Fruit fly (Drosophila melanogaster): Measurements from ENCODE around the gene CG4360.
A peak's percentile ranks its signal among the peaks of the same experiment; 100 is the strongest.

The CG4360 gene

DNA sequence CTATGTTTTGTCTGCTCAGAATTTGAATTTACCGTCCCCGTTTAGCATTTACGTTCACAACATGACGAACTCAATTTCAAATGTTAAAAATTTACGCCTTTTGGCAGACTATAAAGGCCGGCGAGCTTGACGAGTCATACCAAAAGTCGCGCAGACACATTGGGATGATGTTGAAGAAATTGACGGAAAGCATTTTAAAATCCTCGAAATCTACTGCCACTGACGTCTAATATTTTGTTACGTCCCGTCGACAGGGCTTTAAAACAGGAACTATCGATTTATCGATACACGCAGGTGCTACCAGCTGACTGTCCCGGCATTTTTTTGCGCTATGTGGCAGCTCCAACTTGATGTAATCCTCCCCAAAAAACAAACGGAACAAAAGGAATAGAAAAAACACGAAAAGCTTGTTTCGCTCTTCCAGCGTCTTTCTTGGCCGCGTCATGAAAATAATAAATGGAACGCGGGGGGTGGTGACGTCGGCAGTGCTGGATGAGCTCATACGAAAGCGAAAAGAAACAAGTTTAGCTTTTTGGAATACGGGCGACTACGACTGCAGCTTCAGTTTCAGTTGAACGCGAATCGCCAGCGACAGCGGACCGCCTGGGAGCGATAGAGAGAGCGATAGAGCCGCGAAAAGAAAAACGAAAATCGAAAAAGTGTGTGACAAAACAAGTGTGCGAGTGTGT is 18.7 kb downstream of the CG4360 start, which contains the start of gene Orp8 (continued):
- TF ChIP-seq dac (GFP tag; optimal IDR thresholded peaks at IDR 0.05): peak; percentile 37
- peak; percentile 42 for TF ChIP-seq CG10669 (GFP tag; optimal IDR thresholded peaks at IDR 0.05)
- no peak for TF ChIP-seq CG6792 (GFP tag; optimal IDR thresholded peaks at IDR 0.05)
- peak; percentile 41 for TF ChIP-seq Eip75B (GFP tag; optimal IDR thresholded peaks at IDR 0.05)
- peak; percentile 87 for TF ChIP-seq CG6276 (GFP tag; optimal IDR thresholded peaks at IDR 0.05)
- TF ChIP-seq topi (GFP tag; optimal IDR thresholded peaks at IDR 0.05): peak; percentile 36
- TF ChIP-seq net (GFP tag; optimal IDR thresholded peaks at IDR 0.05): peak; percentile 69
- TF ChIP-seq acj6 (GFP tag; optimal IDR thresholded peaks at IDR 0.05): no peak
- TF ChIP-seq svp (GFP tag): no peak
- peak in 1 of 2 experiments; percentile 42 for TF ChIP-seq salr (GFP tag; optimal IDR thresholded peaks at IDR 0.05)
- TF ChIP-seq Lpt (GFP tag; optimal IDR thresholded peaks at IDR 0.05): peak; percentile 88
- peak; percentile 75 for TF ChIP-seq CG9139 (GFP tag; optimal IDR thresholded peaks at IDR 0.05)
- peak; percentile 43 for TF ChIP-seq spab (GFP tag; optimal IDR thresholded peaks at IDR 0.05)
- TF ChIP-seq pdm3 (GFP tag; optimal IDR thresholded peaks at IDR 0.05): no peak
- TF ChIP-seq CG11294 (GFP tag; IDR thresholded peaks at IDR 0.05): peak; percentile 49; the same call in 1 of the 2 replicates
- peak; percentile 49 for TF ChIP-seq CG6808 (GFP tag; optimal IDR thresholded peaks at IDR 0.05)
- TF ChIP-seq Eip78C (GFP tag): peak; percentile 90
- TF ChIP-seq CG15336 (GFP tag; IDR thresholded peaks at IDR 0.05): peak; percentile 84
- no peak for TF ChIP-seq OdsH (GFP tag; optimal IDR thresholded peaks at IDR 0.05)
- TF ChIP-seq CG6163 (GFP tag; IDR thresholded peaks at IDR 0.05): peak; percentile 89; the same call in 2 of the 3 replicates
- no peak for TF ChIP-seq CG31627 (GFP tag; optimal IDR thresholded peaks at IDR 0.05)
- peak; percentile 73 to 75 for TF ChIP-seq ss (GFP tag; optimal IDR thresholded peaks at IDR 0.05)
- TF ChIP-seq CG32006 (GFP tag; optimal IDR thresholded peaks at IDR 0.05): peak; percentile 31
- peak; percentile 73 for TF ChIP-seq CG3919 (GFP tag; optimal IDR thresholded peaks at IDR 0.05)
- peak; percentile 24 for TF ChIP-seq CG34406 (GFP tag; optimal IDR thresholded peaks at IDR 0.05)
- peak; percentile 99 for TF ChIP-seq Blimp-1 (GFP tag; optimal IDR thresholded peaks at IDR 0.05)
- peak; percentile 51 for TF ChIP-seq fkh (GFP tag; optimal IDR thresholded peaks at IDR 0.05)
- no peak for TF ChIP-seq CG11762 (GFP tag; optimal IDR thresholded peaks at IDR 0.05; ENCODE audit: insufficient read depth)
- no peak for TF ChIP-seq cyc (GFP tag; optimal IDR thresholded peaks at IDR 0.05)
- no peak for TF ChIP-seq CG4318 (GFP tag; optimal IDR thresholded peaks at IDR 0.05)
- peak; percentile 43 for TF ChIP-seq Gug (GFP tag; IDR thresholded peaks at IDR 0.05)
- peak; percentile 39 for TF ChIP-seq CG8632 (GFP tag; optimal IDR thresholded peaks at IDR 0.05)
- peak; percentile 76 for TF ChIP-seq Eip93F (GFP tag; optimal IDR thresholded peaks at IDR 0.05)
- TF ChIP-seq Sox102F (GFP tag; optimal IDR thresholded peaks at IDR 0.05): peak; percentile 86
- peak; percentile 19 for TF ChIP-seq CG3032 (tag; optimal IDR thresholded peaks at IDR 0.05)
- peak; percentile 55 for TF ChIP-seq CG1621 (tag; optimal IDR thresholded peaks at IDR 0.05)
- peak; percentile 26 for TF ChIP-seq achi (GFP tag; optimal IDR thresholded peaks at IDR 0.05)
- TF ChIP-seq vri (GFP tag; optimal IDR thresholded peaks at IDR 0.05): peak; percentile 98
- TF ChIP-seq Ets21C (GFP tag; optimal IDR thresholded peaks at IDR 0.05): no peak
- peak; percentile 61 for TF ChIP-seq fd85E (GFP tag; optimal IDR thresholded peaks at IDR 0.05)

- no peak for TF ChIP-seq CG8319 (GFP tag; optimal IDR thresholded peaks at IDR 0.05)
- peak; percentile 83 for TF ChIP-seq vri (GFP tag; optimal IDR thresholded peaks at IDR 0.05)
- TF ChIP-seq CG8632 (GFP tag; optimal IDR thresholded peaks at IDR 0.05): no peak
- no peak for TF ChIP-seq Hr4 (GFP tag; optimal IDR thresholded peaks at IDR 0.05)
- TF ChIP-seq svp (GFP tag): peak; percentile 84
Observed at dm6 chr3R:20307487-20307971, 20.3 kb downstream of the CG4360 start, which contains the start of gene CG4362. Gene CG4362 (minus strand): TSS chr3R:20307537.
